Worm (Caenorhabditis elegans): Measurements from ENCODE around the gene C53A5.13.

DNA sequence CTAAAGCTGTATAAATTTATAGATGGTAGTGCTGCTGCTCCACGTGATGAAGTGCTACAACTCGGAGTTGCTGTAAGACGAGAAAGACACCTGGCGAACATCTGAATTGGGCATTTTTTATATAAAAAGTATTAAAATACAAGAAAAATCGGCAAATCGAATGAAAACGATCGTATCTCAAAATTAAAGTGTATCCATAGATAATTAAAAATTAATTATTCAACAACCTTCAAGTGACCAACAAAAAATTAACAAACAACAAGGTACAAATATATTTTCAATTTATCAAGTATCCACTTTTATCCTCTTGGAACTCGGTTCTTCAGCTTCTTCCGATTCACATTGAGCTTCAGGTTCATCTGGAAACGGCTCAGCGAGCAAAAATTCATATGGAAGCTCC lies 27.4 kb upstream of the C53A5.13 start, which contains the start of gene R02D5.8:
- no peak for TF ChIP-seq ceh-48 (tag; optimal IDR thresholded peaks at IDR 0.05)
- no peak for TF ChIP-seq madf-2 (tag; optimal IDR thresholded peaks at IDR 0.05)
- no peak for TF ChIP-seq ceh-2 (tag; optimal IDR thresholded peaks at IDR 0.05)
- no peak for TF ChIP-seq pha-4 (tag; optimal IDR thresholded peaks at IDR 0.05)
- TF ChIP-seq ceh-24 (tag; optimal IDR thresholded peaks at IDR 0.05) = no peak
- TF ChIP-seq tbx-2 (tag; optimal IDR thresholded peaks at IDR 0.05) = no peak
- TF ChIP-seq nhr-11 (tag; optimal IDR thresholded peaks at IDR 0.05) = no peak
- no peak for TF ChIP-seq ceh-9 (tag; optimal IDR thresholded peaks at IDR 0.05)
- no peak for TF ChIP-seq rnt-1 (tag; optimal IDR thresholded peaks at IDR 0.05)
- TF ChIP-seq nfya-1 (tag; optimal IDR thresholded peaks at IDR 0.05) = no peak
- TF ChIP-seq lim-6 (tag; optimal IDR thresholded peaks at IDR 0.05) = no peak
- no peak for TF ChIP-seq ceh-34 (tag; optimal IDR thresholded peaks at IDR 0.05)
- no peak for TF ChIP-seq ama-1 (optimal IDR thresholded peaks at IDR 0.05)
